Worm (Caenorhabditis elegans) whole organism, mixed stage, embryonic: ENCODE data around the gene srg-46.

Experiments used
- blmp-1 ChIP-seq: fragments of 150-350 bp; optimal IDR thresholded peaks from 2 replicates; lab custom pipeline; 2014; ENCODE audit warnings: missing biosample characterization, missing genetic modification characterization
- cnd-1 ChIP-seq: fragments of 200-800 bp; sonication (Bioruptor generic); optimal IDR thresholded peaks from 2 replicates; lab custom pipeline; 2018; ENCODE audit warnings: mild to moderate bottlenecking, missing genetic modification characterization, missing compliant biosample characterization
- elt-1 ChIP-seq: sonication (generic microtip); optimal IDR thresholded peaks from 2 replicates; lab custom pipeline; 2017; ENCODE audit warnings: missing genetic modification characterization, mild to moderate bottlenecking, missing compliant biosample characterization, antibody characterized with exemption, moderate library complexity, borderline replicate concordance; ENCODE audit not compliant: insufficient read depth
- lin-13 ChIP-seq: fragments of 150-350 bp; optimal IDR thresholded peaks from 2 replicates; lab custom pipeline; 2014; ENCODE audit warnings: missing biosample characterization, missing genetic modification characterization
- lsy-2 ChIP-seq: fragments of 150-350 bp; optimal IDR thresholded peaks from 2 replicates; lab custom pipeline; 2014; ENCODE audit warnings: missing biosample characterization, missing genetic modification characterization
- mab-5 ChIP-seq: fragments of 150-350 bp; optimal IDR thresholded peaks from 2 replicates; lab custom pipeline; 2014; ENCODE audit warnings: missing biosample characterization, missing genetic modification characterization
- mep-1 ChIP-seq: fragments of 150-350 bp; optimal IDR thresholded peaks from 2 replicates; lab custom pipeline; 2017; ENCODE audit warnings: missing biosample characterization, missing genetic modification reagents, missing genetic modification characterization, inconsistent platforms
- nhr-12 ChIP-seq: fragments of 150-350 bp; optimal IDR thresholded peaks from 2 replicates; lab custom pipeline; 2014; ENCODE audit warnings: missing biosample characterization, missing genetic modification characterization
- nhr-28 ChIP-seq: fragments of 150-350 bp; optimal IDR thresholded peaks from 2 replicates; lab custom pipeline; 2014; ENCODE audit warnings: missing biosample characterization, missing genetic modification characterization
- nhr-76 ChIP-seq: sonication (generic microtip); optimal IDR thresholded peaks from 2 replicates; lab custom pipeline; 2017; ENCODE audit warnings: missing biosample characterization, missing genetic modification characterization
- tbx-8 ChIP-seq: fragments of 200-800 bp; sonication (Bioruptor generic); optimal IDR thresholded peaks from 2 replicates; lab custom pipeline; 2018; ENCODE audit warnings: mild to moderate bottlenecking, missing genetic modification characterization, moderate library complexity, missing compliant biosample characterization
- unc-39 ChIP-seq: fragments of 150-350 bp; optimal IDR thresholded peaks from 2 replicates; lab custom pipeline; 2014; ENCODE audit warnings: missing biosample characterization, missing genetic modification characterization
- unc-62 ChIP-seq: fragments of 150-350 bp; optimal IDR thresholded peaks from 2 replicates; lab custom pipeline; 2014; ENCODE audit warnings: missing biosample characterization, missing genetic modification reagents, missing genetic modification characterization
- zip-8 ChIP-seq: fragments of 150-350 bp; optimal IDR thresholded peaks from 2 replicates; lab custom pipeline; 2014; ENCODE audit warnings: missing biosample characterization, missing genetic modification characterization

- TF ChIP-seq mep-1 (tag; lab: Kevin White, UChicago) (no peak), nhr-76 (tag; lab: Kevin White, UChicago) (no peak), mab-5 (tag; lab: Kevin White, UChicago) (no peak), nhr-12 (no peak), nhr-28 (tag; lab: Kevin White, UChicago) (no peak), unc-62 (GFP tag; lab: Kevin White, UChicago) (no peak), tbx-8 (GFP tag; lab: Kevin White, UChicago) (no peak), unc-39 (tag; lab: Kevin White, UChicago) (no peak), blmp-1 (no peak), cnd-1 (no peak), elt-1 (no peak), lin-13 (tag; lab: Kevin White, UChicago) (no peak), lsy-2 (tag; lab: Kevin White, UChicago) (no peak), zip-8 (no peak)
These were observed 44.9 kb downstream of the srg-46 start for ce11 chrV:13408440-13408839.
